Fruit fly (Drosophila melanogaster) whole organism, adult: ENCODE data around the gene CG7706.

Experiments used
- CG7045 ChIP-seq: fragments of 200-800 bp; sonication (Bioruptor generic); optimal IDR thresholded peaks from 2 replicates; lab custom pipeline; 2017; ENCODE audit warnings: missing biosample characterization, mild to moderate bottlenecking, missing genetic modification characterization
- CG7101 ChIP-seq: fragments of 200-800 bp; sonication (Bioruptor generic); optimal IDR thresholded peaks from 2 replicates; lab custom pipeline; 2018; ENCODE audit warnings: missing biosample characterization, mild to moderate bottlenecking, missing genetic modification characterization, moderate library complexity
- Clk ChIP-seq: fragments of 200-800 bp; sonication (Bioruptor generic); optimal IDR thresholded peaks from 2 replicates; lab custom pipeline; 2017; ENCODE audit warnings: missing biosample characterization, missing genetic modification characterization
- Crg-1 ChIP-seq: fragments of 200-800 bp; sonication (Bioruptor generic); optimal IDR thresholded peaks from 2 replicates; lab custom pipeline; 2016; ENCODE audit warnings: missing biosample characterization, missing genetic modification characterization
- bab1 ChIP-seq: fragments of 200-800 bp; sonication (Bioruptor generic); optimal IDR thresholded peaks from 3 replicates; lab custom pipeline; 2019; ENCODE audit warnings: missing biosample characterization, mild to moderate bottlenecking, missing genetic modification characterization, moderate library complexity
- cic ChIP-seq: fragments of 200-800 bp; sonication (Bioruptor generic); optimal IDR thresholded peaks from 2 replicates; lab custom pipeline; 2017; ENCODE audit warnings: missing biosample characterization, mild to moderate bottlenecking, missing genetic modification characterization, moderate library complexity
- kay ChIP-seq: fragments of 200-800 bp; sonication (Bioruptor generic); peaks from one replicate; lab custom pipeline; 2016; ENCODE audit warnings: missing biosample characterization, missing genetic modification characterization, borderline replicate concordance
- ovo ChIP-seq: fragments of 200-800 bp; sonication (Bioruptor generic); optimal IDR thresholded peaks from 2 replicates; lab custom pipeline; 2016; ENCODE audit warnings: missing biosample characterization, missing genetic modification characterization
- pad ChIP-seq: fragments of 200-800 bp; sonication (Bioruptor generic); optimal IDR thresholded peaks from 3 replicates; lab custom pipeline; 2017; ENCODE audit warnings: missing biosample characterization, missing genetic modification characterization, mild to moderate bottlenecking, moderate library complexity, missing genetic modification reagents

DNA sequence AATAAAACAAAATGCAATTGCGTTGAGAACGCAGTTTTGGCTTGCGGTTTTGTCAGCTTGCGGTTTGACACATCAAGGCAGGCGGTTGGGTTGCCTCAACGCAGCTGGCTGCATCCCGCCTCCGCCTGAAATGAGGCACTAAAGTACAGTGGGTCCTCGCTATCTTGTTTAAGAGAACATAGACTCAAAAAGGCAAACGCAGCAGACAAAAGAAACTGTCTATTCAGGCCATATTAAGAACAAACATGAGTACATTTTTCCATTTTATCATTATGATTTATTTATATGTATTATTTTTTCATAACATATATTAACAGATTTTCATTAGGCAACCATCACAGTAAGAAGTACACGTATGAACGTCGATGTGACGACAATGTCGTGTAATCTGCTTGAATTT, 38.0 kb upstream of the CG7706 start:
- TF ChIP-seq Clk (GFP tag; lab: Kevin White, UChicago), result no peak
- TF ChIP-seq bab1, result no peak
- no peak for TF ChIP-seq Crg-1
- no peak for TF ChIP-seq cic (GFP tag; lab: Kevin White, UChicago)
- TF ChIP-seq ovo (GFP tag; lab: Kevin White, UChicago), result no peak
- no peak for TF ChIP-seq CG7101
- no peak for TF ChIP-seq CG7045 (GFP tag; lab: Kevin White, UChicago)
- no peak for TF ChIP-seq kay (GFP tag; lab: Kevin White, UChicago)
- TF ChIP-seq pad (GFP tag; lab: Kevin White, UChicago), result no peak
